Worm (Caenorhabditis elegans): Measurements from ENCODE around the gene str-255.

The str-255 gene

DNA sequence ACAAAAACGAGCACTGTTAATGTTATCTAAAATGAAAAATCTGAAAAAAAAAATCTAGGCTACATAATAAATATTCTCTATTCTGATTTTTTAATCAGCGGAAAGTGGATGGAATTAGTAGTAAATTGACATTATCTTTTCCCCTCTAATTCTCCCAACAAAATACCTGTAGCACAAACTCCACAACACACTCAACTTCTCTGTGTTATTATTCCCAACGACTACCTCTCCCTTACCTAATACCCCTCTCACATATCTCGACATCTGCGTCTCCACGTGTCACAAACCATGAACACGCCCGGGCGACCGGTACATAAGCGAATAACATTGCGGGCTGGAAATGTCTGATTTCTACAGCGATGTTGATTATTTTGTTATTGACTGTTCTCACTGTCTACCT, 19.5 kb upstream of the str-255 start, which contains the start of gene cyp-33C2:
TSS of gene cyp-33C2 (plus strand) at position 327 of the 400 bp plus-strand sequence.
- TF ChIP-seq ceh-16 (tag; optimal IDR thresholded peaks at IDR 0.05) (no peak), blmp-1 (tag; optimal IDR thresholded peaks at IDR 0.05; ENCODE audit: insufficient read depth) (no peak), ceh-82 (tag; optimal IDR thresholded peaks at IDR 0.05) (no peak), nhr-21 (tag; optimal IDR thresholded peaks at IDR 0.05) (no peak), R02D3.7 (tag; optimal IDR thresholded peaks at IDR 0.05) (no peak), ZK546.5 (tag; optimal IDR thresholded peaks at IDR 0.05) (no peak), unc-55 (GFP tag; optimal IDR thresholded peaks at IDR 0.05) (no peak), elt-1 (tag; optimal IDR thresholded peaks at IDR 0.05) (no peak), aly-2 (tag; optimal IDR thresholded peaks at IDR 0.05) (no peak), lin-39 (tag; optimal IDR thresholded peaks at IDR 0.05) (no peak), lsy-2 (tag; optimal IDR thresholded peaks at IDR 0.05) (no peak), mab-5 (tag; optimal IDR thresholded peaks at IDR 0.05) (no peak), lin-13 (GFP tag; optimal IDR thresholded peaks at IDR 0.05) (no peak), egl-27 (tag; optimal IDR thresholded peaks at IDR 0.05) (no peak), ztf-1 (GFP tag; conservative IDR thresholded peaks at IDR 0.05) (no peak), peb-1 (tag; optimal IDR thresholded peaks at IDR 0.05) (no peak)

DNA sequence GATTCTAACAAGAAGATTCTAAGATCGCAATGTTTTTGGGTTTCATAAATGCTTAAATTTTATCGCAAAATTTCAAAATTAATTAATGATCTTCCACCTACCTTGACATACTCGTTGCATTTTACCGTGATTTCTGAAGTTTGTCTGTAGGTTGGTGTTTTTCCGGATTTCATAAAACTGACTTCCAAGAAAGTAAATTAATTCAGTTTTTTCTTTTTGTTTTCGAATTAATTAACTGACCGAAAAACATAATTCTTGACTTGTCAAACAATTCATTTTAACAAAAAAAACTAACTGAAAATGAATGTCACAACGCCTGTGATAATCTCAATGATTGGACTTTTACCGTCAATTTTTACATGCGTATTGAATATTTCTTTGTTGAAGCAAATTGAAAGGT, 18.1 kb upstream of the str-255 start, which contains the start of gene srbc-16:
TSS of gene srbc-16 (plus strand) at position 301 of the 400 bp plus-strand sequence.
- no peak for TF ChIP-seq dmd-4 (tag; optimal IDR thresholded peaks at IDR 0.05)
- TF ChIP-seq Y55F3AM.14 (GFP tag; optimal IDR thresholded peaks at IDR 0.05), result no peak
- no peak for TF ChIP-seq alr-1 (tag; optimal IDR thresholded peaks at IDR 0.05)
- no peak for TF ChIP-seq nhr-23 (tag; optimal IDR thresholded peaks at IDR 0.05)
- no peak for TF ChIP-seq ceh-16 (tag; optimal IDR thresholded peaks at IDR 0.05)

DNA sequence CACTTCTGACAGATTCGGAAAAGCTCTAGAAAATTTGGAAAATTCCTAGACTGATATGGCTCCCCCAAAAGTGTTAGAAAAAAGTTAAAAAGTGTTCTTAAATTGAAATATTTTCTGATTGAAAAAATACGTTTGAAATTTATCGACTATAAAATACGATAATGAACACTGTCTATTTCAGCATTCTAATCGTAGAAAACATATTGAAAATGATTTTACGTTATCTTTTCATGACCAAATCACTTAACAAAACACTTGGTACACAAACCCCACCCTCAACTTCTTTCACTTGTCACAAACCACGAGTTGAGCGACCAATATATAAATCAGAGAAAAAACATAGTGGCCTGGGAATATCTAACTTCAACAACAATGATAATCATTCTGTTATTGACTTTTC, 15.6 kb upstream of the str-255 start, which contains the start of gene cyp-33C1:
TSS of gene cyp-33C1 (plus strand) at position 301 of the 400 bp plus-strand sequence.
- no peak for TF ChIP-seq zag-1 (tag; optimal IDR thresholded peaks at IDR 0.05)
- TF ChIP-seq sma-3 (GFP tag; optimal IDR thresholded peaks at IDR 0.05), result no peak
- no peak for TF ChIP-seq sma-9 (GFP tag; optimal IDR thresholded peaks at IDR 0.05)
- TF ChIP-seq sma-9 (tag; optimal IDR thresholded peaks at IDR 0.05), result no peak
- no peak for TF ChIP-seq mbf-1 (tag; optimal IDR thresholded peaks at IDR 0.05)
- TF ChIP-seq elt-1 (tag; optimal IDR thresholded peaks at IDR 0.05), result no peak
- no peak for TF ChIP-seq unc-62 (GFP tag; optimal IDR thresholded peaks at IDR 0.05)
- no peak for TF ChIP-seq nhr-10 (tag; optimal IDR thresholded peaks at IDR 0.05)
- TF ChIP-seq Y55F3AM.14 (GFP tag; optimal IDR thresholded peaks at IDR 0.05), result no peak
- no peak for TF ChIP-seq nhr-25 (tag; optimal IDR thresholded peaks at IDR 0.05)
- no peak for TF ChIP-seq unc-39 (tag; optimal IDR thresholded peaks at IDR 0.05)
- no peak for TF ChIP-seq snpc-4 (tag; optimal IDR thresholded peaks at IDR 0.05)
- TF ChIP-seq aly-2 (tag; optimal IDR thresholded peaks at IDR 0.05), result no peak
- no peak for TF ChIP-seq nhr-12 (tag; optimal IDR thresholded peaks at IDR 0.05)
- no peak for TF ChIP-seq nhr-237 (tag; optimal IDR thresholded peaks at IDR 0.05)
- no peak for TF ChIP-seq ceh-16 (tag; optimal IDR thresholded peaks at IDR 0.05)
- TF ChIP-seq sem-4 (tag; optimal IDR thresholded peaks at IDR 0.05), result no peak
- no peak for TF ChIP-seq ama-1 (optimal IDR thresholded peaks at IDR 0.05)

ce11 chrV:2177307-2177764, 13.7 kb upstream of the str-255 start, which contains the start of gene srbc-17:
srbc-17 (plus strand) TSS chrV:2177714.
- no peak for TF ChIP-seq blmp-1 (tag; optimal IDR thresholded peaks at IDR 0.05; ENCODE audit: insufficient read depth)
- TF ChIP-seq elt-3 (tag; optimal IDR thresholded peaks at IDR 0.05), result no peak
- no peak for TF ChIP-seq unc-62 (GFP tag; optimal IDR thresholded peaks at IDR 0.05)
- no peak for TF ChIP-seq nhr-25 (tag; optimal IDR thresholded peaks at IDR 0.05)
- no peak for TF ChIP-seq mab-5 (tag; optimal IDR thresholded peaks at IDR 0.05)

- TF ChIP-seq ztf-1 (GFP tag; conservative IDR thresholded peaks at IDR 0.05), result no peak
- TF ChIP-seq nhr-21 (tag; optimal IDR thresholded peaks at IDR 0.05), result no peak
- no peak for TF ChIP-seq fos-1 (tag; optimal IDR thresholded peaks at IDR 0.05)
- no peak for TF ChIP-seq nhr-10 (tag; optimal IDR thresholded peaks at IDR 0.05)
These were observed 11.6 kb upstream of the str-255 start, which contains the start of gene C45H4.18 for ce11 chrV:2175242-2175641. C45H4.18 (plus strand) TSS chrV:2175542.

All from whole organism, L2 larva.